Worm (Caenorhabditis elegans): Measurements from ENCODE around the gene C30B5.2.

The C30B5.2 gene

DNA sequence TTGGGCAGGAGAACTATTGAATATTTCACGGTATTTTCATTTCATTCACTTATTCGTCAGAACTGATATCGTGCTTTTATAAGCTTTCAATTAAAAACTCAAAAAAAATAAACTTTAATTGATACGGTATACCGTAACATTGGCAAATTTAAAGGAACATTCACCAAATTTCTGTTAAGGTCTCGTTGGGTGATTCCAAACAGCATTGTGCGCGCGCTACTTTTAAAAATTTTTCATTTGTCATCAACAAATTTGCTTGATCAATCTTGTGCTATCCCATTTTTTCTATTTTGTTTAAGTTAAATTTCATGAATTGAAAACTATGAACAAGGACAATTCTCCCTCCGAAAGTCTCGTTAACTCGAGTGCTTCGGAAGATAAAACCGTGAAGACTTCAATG is 1.5 kb downstream of the C30B5.2 start, which contains the start of gene szy-4:
Gene szy-4, plus strand, starts transcription at position 229 of the 400 bp plus-strand sequence.
- TF ChIP-seq pag-3 (tag; optimal IDR thresholded peaks at IDR 0.05; ENCODE audit: borderline replicate concordance) (no peak), ceh-9 (tag; optimal IDR thresholded peaks at IDR 0.05) (no peak), K02D7.2 (tag; optimal IDR thresholded peaks at IDR 0.05) (no peak), unc-55 (GFP tag; optimal IDR thresholded peaks at IDR 0.05) (no peak), T23F11.4 (GFP tag; optimal IDR thresholded peaks at IDR 0.05) (no peak), tbx-2 (tag; optimal IDR thresholded peaks at IDR 0.05) (no peak), unc-86 (tag; optimal IDR thresholded peaks at IDR 0.05) (no peak), ceh-45 (GFP tag; IDR thresholded peaks at IDR 0.05) (no peak), zip-5 (tag; optimal IDR thresholded peaks at IDR 0.05) (no peak), gmeb-2 (tag; optimal IDR thresholded peaks at IDR 0.05) (no peak), F13H6.1 (tag; optimal IDR thresholded peaks at IDR 0.05) (no peak), ceh-24 (tag; optimal IDR thresholded peaks at IDR 0.05) (no peak)

DNA sequence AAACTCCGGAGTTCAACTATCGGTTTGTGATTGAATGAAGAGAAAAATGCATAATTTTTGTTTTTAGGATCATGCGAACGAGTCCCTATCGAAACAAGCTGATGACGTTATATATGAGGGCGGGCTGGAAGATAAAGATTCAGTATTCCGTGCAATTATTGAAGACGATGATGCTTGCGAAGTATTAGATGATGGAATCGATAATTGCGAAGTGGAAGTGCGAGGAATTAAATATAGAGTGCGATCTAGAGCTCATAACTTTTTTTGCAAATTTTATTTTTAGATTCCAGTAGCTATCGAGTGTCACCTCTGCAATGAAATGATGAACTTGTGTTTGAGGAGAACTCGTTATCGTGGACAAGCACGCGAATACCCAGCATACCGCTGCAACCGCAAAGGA is 2.0 kb downstream of the C30B5.2 start:
- TF ChIP-seq F13H6.1 (tag; optimal IDR thresholded peaks at IDR 0.05) (no peak), fkh-6 (tag; optimal IDR thresholded peaks at IDR 0.05) (no peak), ceh-22 (tag; optimal IDR thresholded peaks at IDR 0.05) (no peak), ceh-31 (tag; optimal IDR thresholded peaks at IDR 0.05) (no peak), sdc-2 (tag; optimal IDR thresholded peaks at IDR 0.05) (no peak), T23F11.4 (GFP tag; optimal IDR thresholded peaks at IDR 0.05) (no peak), ceh-45 (GFP tag; IDR thresholded peaks at IDR 0.05) (no peak), ceh-48 (tag; optimal IDR thresholded peaks at IDR 0.05) (no peak), ref-2 (tag; optimal IDR thresholded peaks at IDR 0.05) (no peak), mec-3 (tag; optimal IDR thresholded peaks at IDR 0.05; ENCODE audit: borderline replicate concordance) (no peak), elt-4 (tag; optimal IDR thresholded peaks at IDR 0.05) (no peak), ets-4 (tag; optimal IDR thresholded peaks at IDR 0.05) (no peak), ceh-34 (tag; optimal IDR thresholded peaks at IDR 0.05) (no peak), ttx-3 (tag; optimal IDR thresholded peaks at IDR 0.05) (no peak)

DNA sequence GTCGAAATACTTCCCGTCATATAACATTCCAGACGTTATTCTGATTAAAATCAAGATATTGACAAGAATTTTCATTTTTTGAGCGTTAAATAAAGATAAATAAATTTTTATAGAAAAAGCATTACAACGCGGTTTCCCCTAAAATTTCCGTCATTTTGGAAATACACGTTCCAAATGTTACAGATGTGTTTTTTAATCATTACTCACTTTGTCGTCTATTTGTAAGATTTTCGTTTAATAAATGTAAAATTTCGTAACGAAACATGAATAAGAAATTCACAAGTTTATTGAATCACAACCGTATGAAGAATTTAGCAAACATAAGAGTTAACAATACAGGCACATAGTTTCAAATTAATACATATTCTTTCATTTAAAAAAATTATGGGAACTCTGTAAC is 5.9 kb downstream of the C30B5.2 start, which contains the start of gene C30B5.17:
Gene C30B5.17, minus strand, starts transcription at position 101 of the 400 bp plus-strand sequence.
- TF ChIP-seq dve-1 (tag; optimal IDR thresholded peaks at IDR 0.05): no peak
- no peak for TF ChIP-seq ceh-22 (tag; optimal IDR thresholded peaks at IDR 0.05)
- no peak for TF ChIP-seq lim-6 (tag; optimal IDR thresholded peaks at IDR 0.05)
- no peak for TF ChIP-seq sox-4 (tag; optimal IDR thresholded peaks at IDR 0.05)
- no peak for TF ChIP-seq elt-2 (tag; optimal IDR thresholded peaks at IDR 0.05)
- no peak for TF ChIP-seq hlh-8 (tag; optimal IDR thresholded peaks at IDR 0.05)
- TF ChIP-seq pag-3 (tag; optimal IDR thresholded peaks at IDR 0.05; ENCODE audit: borderline replicate concordance): no peak
- TF ChIP-seq zip-5 (tag; optimal IDR thresholded peaks at IDR 0.05): no peak
- no peak for TF ChIP-seq pha-4 (tag; optimal IDR thresholded peaks at IDR 0.05)
- no peak for TF ChIP-seq tbx-7 (tag; optimal IDR thresholded peaks at IDR 0.05)
- TF ChIP-seq ceh-9 (tag; optimal IDR thresholded peaks at IDR 0.05): no peak
- no peak for TF ChIP-seq hlh-13 (GFP tag; optimal IDR thresholded peaks at IDR 0.05)

- no peak for TF ChIP-seq ceh-19 (GFP tag; optimal IDR thresholded peaks at IDR 0.05)
- peak; percentile 52 for TF ChIP-seq unc-42 (tag; optimal IDR thresholded peaks at IDR 0.05)
Measured at ce11 chrII:6207252-6207651, 10.3 kb downstream of the C30B5.2 start.

DNA sequence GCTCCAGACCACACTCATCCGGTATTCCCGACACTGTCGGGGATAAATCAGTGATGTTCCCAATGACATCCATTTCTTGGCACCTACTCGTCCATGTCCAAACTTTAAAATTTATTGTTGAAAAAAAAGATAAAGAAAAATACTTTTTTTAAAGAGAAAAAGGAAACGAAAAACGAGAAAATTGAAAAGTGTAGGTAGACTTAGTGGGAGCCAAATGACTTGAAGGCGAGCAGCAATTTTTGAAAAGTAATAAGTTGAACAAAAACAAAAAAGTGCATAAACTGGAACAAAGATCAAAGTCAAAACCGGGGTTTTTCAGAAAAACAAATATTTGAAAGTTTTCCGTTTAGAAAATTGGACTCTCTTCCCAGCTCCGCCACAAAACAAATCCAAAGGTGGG is 11.1 kb downstream of the C30B5.2 start, which contains the start of gene daf-37:
Gene daf-37, minus strand, starts transcription at position 101 of the 400 bp plus-strand sequence.
- no peak for TF ChIP-seq elt-4 (tag; optimal IDR thresholded peaks at IDR 0.05)
- no peak for TF ChIP-seq dmd-4 (tag; optimal IDR thresholded peaks at IDR 0.05; ENCODE audit: borderline replicate concordance)
- TF ChIP-seq pros-1 (tag; optimal IDR thresholded peaks at IDR 0.05): no peak
- no peak for TF ChIP-seq unc-3 (GFP tag; conservative IDR thresholded peaks at IDR 0.05)
- TF ChIP-seq unc-3 (tag; optimal IDR thresholded peaks at IDR 0.05): no peak
- no peak for TF ChIP-seq pat-9 (tag; optimal IDR thresholded peaks at IDR 0.05)
- TF ChIP-seq gmeb-2 (tag; optimal IDR thresholded peaks at IDR 0.05): no peak
- TF ChIP-seq ceh-18 (tag; optimal IDR thresholded peaks at IDR 0.05): no peak
- TF ChIP-seq dve-1 (tag; optimal IDR thresholded peaks at IDR 0.05): no peak
- TF ChIP-seq hlh-8 (tag; optimal IDR thresholded peaks at IDR 0.05): no peak
- no peak for TF ChIP-seq F13H6.1 (tag; optimal IDR thresholded peaks at IDR 0.05)
- TF ChIP-seq sox-2 (GFP tag; IDR thresholded peaks at IDR 0.05): no peak
- TF ChIP-seq pha-2 (tag; optimal IDR thresholded peaks at IDR 0.05): no peak
- no peak for TF ChIP-seq che-1 (tag; optimal IDR thresholded peaks at IDR 0.05)
- no peak for TF ChIP-seq ceh-24 (tag; optimal IDR thresholded peaks at IDR 0.05)
- no peak for TF ChIP-seq ceh-6 (GFP tag; optimal IDR thresholded peaks at IDR 0.05)
- TF ChIP-seq ceh-14 (tag; optimal IDR thresholded peaks at IDR 0.05): no peak
